Worm (Caenorhabditis elegans) whole organism, L4 larva: ENCODE results near the gene phy-2.

Experiments used
- F10B5.3 ChIP-seq: sonication (generic microtip); optimal IDR thresholded peaks from 2 replicates; lab custom pipeline; 2016; ENCODE audit warnings: mild to moderate bottlenecking, missing genetic modification characterization, missing compliant biosample characterization
- F26F4.8 ChIP-seq: fragments of 200-800 bp; sonication (Bioruptor generic); conservative IDR thresholded peaks from 2 replicates; pipeline ENCODE4 v1.3.6; 2022; ENCODE audit warnings: missing genetic modification characterization, missing compliant biosample characterization
- F44E2.7 ChIP-seq: fragments of 200-800 bp; sonication (Bioruptor generic); IDR thresholded peaks from 2 replicates; pipeline ENCODE4 v2.1.2; 2022; ENCODE audit warnings: missing genetic modification characterization, missing compliant biosample characterization
- F49E8.2 ChIP-seq: sonication (generic microtip); optimal IDR thresholded peaks from 2 replicates; lab custom pipeline; 2016; ENCODE audit warnings: missing compliant biosample characterization, mild to moderate bottlenecking, missing genetic modification characterization, borderline replicate concordance
- R02D3.7 ChIP-seq: fragments of 150-350 bp; sonication (generic microtip); optimal IDR thresholded peaks from 3 replicates; lab custom pipeline; 2014; ENCODE audit warnings: missing biosample characterization, missing genetic modification characterization
- T26A8.4 ChIP-seq: fragments of 200-800 bp; sonication (Bioruptor generic); IDR thresholded peaks from 2 replicates; pipeline ENCODE4 v1.3.6; 2022; ENCODE audit warnings: missing genetic modification characterization, missing compliant biosample characterization
- Y105C5A.15 ChIP-seq: fragments of 200-800 bp; sonication (Bioruptor generic); IDR thresholded peaks from 2 replicates; pipeline ENCODE4 v1.3.6; 2022; ENCODE audit warnings: missing genetic modification characterization, missing compliant biosample characterization
- Y5F2A.4 ChIP-seq: fragments of 200-800 bp; sonication (Bioruptor generic); optimal IDR thresholded peaks from 2 replicates; lab custom pipeline; 2018; ENCODE audit warnings: mild to moderate bottlenecking, missing genetic modification characterization, missing compliant biosample characterization
- Y75B8A.6 ChIP-seq: fragments of 200-800 bp; sonication (Bioruptor generic); IDR thresholded peaks from 2 replicates; pipeline ENCODE4 v1.3.6; 2022; ENCODE audit warnings: missing genetic modification reagents, missing genetic modification characterization, missing compliant biosample characterization
- ZK337.2 ChIP-seq: fragments of 200-800 bp; sonication (Bioruptor generic); IDR thresholded peaks from 2 replicates; pipeline ENCODE4 v1.3.6; 2022; ENCODE audit warnings: missing genetic modification reagents, missing genetic modification characterization, missing compliant biosample characterization
- aha-1 ChIP-seq: fragments of 150-350 bp; peaks from one replicate; lab custom pipeline; 2014; ENCODE audit warnings: missing biosample characterization, missing genetic modification characterization
- ama-1 ChIP-seq: fragments of 150-350 bp; optimal IDR thresholded peaks from 2 replicates; lab custom pipeline; 2014; ENCODE audit warnings: inconsistent platforms, mixed read lengths
- ceh-20 ChIP-seq: fragments of 200-800 bp; sonication (Bioruptor generic); IDR thresholded peaks from 2 replicates; pipeline ENCODE4 v1.3.6; 2022; ENCODE audit warnings: missing genetic modification reagents, missing genetic modification characterization, missing compliant biosample characterization
- ceh-28 ChIP-seq: fragments of 150-350 bp; optimal IDR thresholded peaks from 2 replicates; lab custom pipeline; 2014; ENCODE audit warnings: missing biosample characterization, missing genetic modification reagents, missing genetic modification characterization
- ceh-32 ChIP-seq: sonication (generic microtip); optimal IDR thresholded peaks from 2 replicates; lab custom pipeline; 2016; ENCODE audit warnings: mild to moderate bottlenecking, missing genetic modification characterization, missing compliant biosample characterization; ENCODE audit not compliant: poor library complexity
- ceh-44 ChIP-seq: fragments of 200-800 bp; sonication (Bioruptor generic); IDR thresholded peaks from 2 replicates; pipeline ENCODE4 v1.3.6; 2022; ENCODE audit warnings: missing genetic modification reagents, missing genetic modification characterization, missing compliant biosample characterization
- ceh-62 ChIP-seq: sonication (generic microtip); optimal IDR thresholded peaks from 2 replicates; lab custom pipeline; 2017; ENCODE audit warnings: missing biosample characterization, missing genetic modification characterization
- ceh-82 ChIP-seq: sonication (generic microtip); optimal IDR thresholded peaks from 2 replicates; lab custom pipeline; 2017; ENCODE audit warnings: missing biosample characterization, missing genetic modification characterization
- daf-19 ChIP-seq: fragments of 200-800 bp; sonication (Bioruptor generic); conservative IDR thresholded peaks from 2 replicates; pipeline ENCODE4 v1.3.6; 2022; ENCODE audit warnings: missing genetic modification characterization, missing compliant biosample characterization
- dmd-8 ChIP-seq: fragments of 200-800 bp; sonication (Bioruptor generic); IDR thresholded peaks from 2 replicates; pipeline ENCODE4 v1.3.6; 2022; ENCODE audit warnings: missing genetic modification characterization, missing compliant biosample characterization
- duxl-1 ChIP-seq: sonication (generic microtip); optimal IDR thresholded peaks from 2 replicates; lab custom pipeline; 2016; ENCODE audit warnings: mild to moderate bottlenecking, missing genetic modification characterization, moderate library complexity, missing compliant biosample characterization; ENCODE audit not compliant: poor library complexity
- dve-1 ChIP-seq: sonication (generic microtip); optimal IDR thresholded peaks from 2 replicates; lab custom pipeline; 2017; ENCODE audit warnings: antibody characterized with exemption, mild to moderate bottlenecking, missing genetic modification characterization, missing compliant biosample characterization; ENCODE audit not compliant: insufficient read depth
- egl-27 ChIP-seq: sonication (generic microtip); optimal IDR thresholded peaks from 3 replicates; lab custom pipeline; 2017; ENCODE audit warnings: missing biosample characterization, missing genetic modification reagents, missing genetic modification characterization
- fkh-10 ChIP-seq: fragments of 150-350 bp; optimal IDR thresholded peaks from 2 replicates; lab custom pipeline; 2014; ENCODE audit warnings: missing biosample characterization, missing genetic modification reagents, missing genetic modification characterization
- fos-1 ChIP-seq: fragments of 150-350 bp; optimal IDR thresholded peaks from 2 replicates; lab custom pipeline; 2014; ENCODE audit warnings: missing biosample characterization, missing genetic modification characterization
- hif-1 ChIP-seq, 2 experiments: sonication (generic microtip); optimal IDR thresholded peaks; 2 replicates each; lab custom pipeline; 2016 to 2017; ENCODE audit warnings: missing compliant biosample characterization in 2 of 2, missing genetic modification characterization in 2 of 2, missing genetic modification reagents in 2 of 2, missing genotype in 2 of 2, mild to moderate bottlenecking in 1 of 2
- hlh-11 ChIP-seq: fragments of 200-800 bp; sonication (Bioruptor generic); optimal IDR thresholded peaks from 2 replicates; lab custom pipeline; 2018; ENCODE audit warnings: mild to moderate bottlenecking, missing genetic modification characterization, missing compliant biosample characterization
- hmg-1.1 ChIP-seq: fragments of 200-800 bp; sonication (Bioruptor generic); IDR thresholded peaks from 2 replicates; pipeline ENCODE4 v1.3.6; 2022; ENCODE audit warnings: missing genetic modification reagents, missing genetic modification characterization, missing compliant biosample characterization
- lin-29 ChIP-seq: fragments of 200-800 bp; sonication (Bioruptor generic); IDR thresholded peaks from 2 replicates; pipeline ENCODE4 v1.3.6; 2022; ENCODE audit warnings: missing genetic modification reagents, missing genetic modification characterization, missing compliant biosample characterization
- lin-39 ChIP-seq: fragments of 150-350 bp; optimal IDR thresholded peaks from 2 replicates; lab custom pipeline; 2014; ENCODE audit warnings: missing biosample characterization, missing genetic modification reagents, missing genetic modification characterization
- lsy-2 ChIP-seq, 2 experiments: fragments of 150-350 bp in 1 of 2; sonication (generic microtip) in 1 of 2; optimal IDR thresholded peaks; 2 replicates each; lab custom pipeline; 2014 to 2017; ENCODE audit warnings: missing biosample characterization in 2 of 2, missing genetic modification characterization in 2 of 2
- madf-5 ChIP-seq, 2 experiments: fragments of 200-800 bp; sonication (Bioruptor generic); IDR thresholded peaks; 2 replicates each; pipeline ENCODE4 v1.3.6; 2022; ENCODE audit warnings: missing compliant biosample characterization in 2 of 2, missing genetic modification characterization in 2 of 2
- madf-9 ChIP-seq: fragments of 200-800 bp; sonication (Bioruptor generic); conservative IDR thresholded peaks from 2 replicates; pipeline ENCODE4 v1.3.6; 2022; ENCODE audit warnings: missing genetic modification reagents, missing genetic modification characterization, missing compliant biosample characterization
- nhr-237 ChIP-seq: sonication (generic microtip); optimal IDR thresholded peaks from 2 replicates; lab custom pipeline; 2017; ENCODE audit warnings: missing biosample characterization, missing genetic modification characterization
- nhr-42 ChIP-seq: fragments of 200-800 bp; sonication (Bioruptor generic); IDR thresholded peaks from 2 replicates; pipeline ENCODE4 v1.3.6; 2022; ENCODE audit warnings: missing genetic modification characterization, missing compliant biosample characterization
- nhr-6 ChIP-seq: fragments of 150-350 bp; optimal IDR thresholded peaks from 2 replicates; lab custom pipeline; 2014; ENCODE audit warnings: missing biosample characterization, missing genetic modification characterization
- nhr-77 ChIP-seq: fragments of 150-350 bp; optimal IDR thresholded peaks from 2 replicates; lab custom pipeline; 2014; ENCODE audit warnings: missing biosample characterization, missing genetic modification characterization
- pha-4 ChIP-seq, 2 experiments: fragments of 150-350 bp in 1 of 2; fragments of 200-800 bp in 1 of 2; sonication (Bioruptor generic) in 1 of 2; IDR thresholded peaks in 1 of 2; optimal IDR thresholded peaks in 1 of 2; 2 replicates each; pipeline versions ENCODE4 v1.3.6 to Lab custom; 2014 to 2022; ENCODE audit warnings: missing genetic modification characterization in 2 of 2, missing genetic modification reagents in 2 of 2, missing biosample characterization in 1 of 2, missing compliant biosample characterization in 1 of 2
- php-3 ChIP-seq: fragments of 200-800 bp; sonication (Bioruptor generic); IDR thresholded peaks from 2 replicates; pipeline ENCODE4 v1.3.6; 2022; ENCODE audit warnings: missing genetic modification reagents, missing genetic modification characterization, missing compliant biosample characterization
- pqm-1 ChIP-seq: sonication (generic microtip); optimal IDR thresholded peaks from 2 replicates; lab custom pipeline; 2017; ENCODE audit warnings: missing biosample characterization, missing genetic modification characterization
- saeg-2 ChIP-seq: fragments of 200-800 bp; sonication (Bioruptor generic); IDR thresholded peaks from 2 replicates; pipeline ENCODE4 v1.3.6; 2022; ENCODE audit warnings: missing genetic modification reagents, missing genetic modification characterization, missing compliant biosample characterization
- sdz-12 ChIP-seq: fragments of 200-800 bp; sonication (Bioruptor generic); optimal IDR thresholded peaks from 2 replicates; lab custom pipeline; 2018; ENCODE audit warnings: mild to moderate bottlenecking, missing genetic modification characterization, missing compliant biosample characterization
- snpc-1.2 ChIP-seq: fragments of 200-800 bp; sonication (Bioruptor generic); IDR thresholded peaks from 2 replicates; pipeline ENCODE4 v1.3.6; 2022; ENCODE audit warnings: missing genetic modification reagents, missing genetic modification characterization, missing compliant biosample characterization
- snpc-4 ChIP-seq: fragments of 150-350 bp; optimal IDR thresholded peaks from 2 replicates; lab custom pipeline; 2014; ENCODE audit warnings: missing biosample characterization, missing genetic modification characterization
- spr-3 ChIP-seq: fragments of 200-800 bp; sonication (Bioruptor generic); optimal IDR thresholded peaks from 2 replicates; lab custom pipeline; 2018; ENCODE audit warnings: mild to moderate bottlenecking, missing genetic modification characterization, missing compliant biosample characterization
- tag-97 ChIP-seq: fragments of 200-800 bp; sonication (Bioruptor generic); IDR thresholded peaks from 2 replicates; pipeline ENCODE4 v1.3.6; 2022; ENCODE audit warnings: missing genetic modification characterization, missing compliant biosample characterization
- unc-130 ChIP-seq: sonication (generic microtip); optimal IDR thresholded peaks from 2 replicates; lab custom pipeline; 2016; ENCODE audit warnings: missing genetic modification reagents, missing genetic modification characterization, missing compliant biosample characterization
- unc-39 ChIP-seq: sonication (generic microtip); optimal IDR thresholded peaks from 2 replicates; lab custom pipeline; 2017; ENCODE audit warnings: missing biosample characterization, missing genetic modification characterization
- unc-62 ChIP-seq, 3 experiments: fragments of 150-350 bp in 1 of 3; sonication (generic microtip); optimal IDR thresholded peaks in 2 of 3; peaks in 1 of 3; 1 replicate in 1 of 3; 2 replicates in 2 of 3; lab custom pipeline; 2014 to 2017; ENCODE audit warnings: missing biosample characterization in 3 of 3, missing genetic modification characterization in 3 of 3, missing genetic modification reagents in 3 of 3, missing genotype in 1 of 3
- zip-2 ChIP-seq: fragments of 150-350 bp; optimal IDR thresholded peaks from 2 replicates; lab custom pipeline; 2014; ENCODE audit warnings: missing biosample characterization, missing genetic modification characterization
- ztf-11 ChIP-seq: fragments of 150-350 bp; optimal IDR thresholded peaks from 2 replicates; lab custom pipeline; 2014; ENCODE audit warnings: missing biosample characterization, missing genetic modification characterization
- ztf-7 ChIP-seq: fragments of 150-350 bp; optimal IDR thresholded peaks from 2 replicates; lab custom pipeline; 2014; ENCODE audit warnings: missing biosample characterization, missing genetic modification characterization

The phy-2 gene

DNA sequence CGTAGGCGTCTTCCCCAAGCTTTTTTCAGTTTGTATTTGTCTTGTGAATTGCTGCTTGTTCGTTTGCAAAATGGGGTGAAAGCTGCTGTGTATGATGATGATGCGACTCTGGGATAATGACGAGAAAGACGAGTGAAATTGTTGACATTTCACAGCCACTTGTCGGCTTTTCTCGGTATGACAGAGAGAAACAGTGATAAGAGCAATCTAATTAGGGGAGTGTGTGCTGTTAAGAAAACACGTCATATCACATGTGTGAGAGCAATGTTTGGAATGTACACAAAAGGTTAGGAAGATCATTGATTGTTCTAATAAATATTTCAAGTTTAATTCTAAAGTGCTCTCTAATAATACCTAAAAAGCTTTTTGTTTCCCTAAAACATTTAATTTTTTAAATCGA lies 18.1 kb downstream of the phy-2 start (continued):
- TF ChIP-seq nhr-77 (tag; lab: Kevin White, UChicago) (peak; percentile 25), hlh-11 (tag; lab: Kevin White, UChicago) (peak; percentile 80), tag-97 (GFP tag; lab: Robert Waterston, UW) (no peak), daf-19 (GFP tag; lab: Robert Waterston, UW) (no peak), duxl-1 (tag; lab: Kevin White, UChicago) (no peak), ceh-32 (no peak), aha-1 (no peak), sdz-12 (GFP tag; lab: Kevin White, UChicago) (no peak), unc-62 (GFP tag; optimal IDR thresholded peaks at IDR 0.05 in 1 of 2; lab: Kevin White, UChicago) (peak; percentile 1 to 45), unc-62 (tag; optimal IDR thresholded peaks at IDR 0.05; lab: Kevin White, UChicago) (no peak), hif-1 (tag; optimal IDR thresholded peaks at IDR 0.05; lab: Kevin White, UChicago) (peak in 1 of 2 experiments; percentile 13), lin-39 (tag; lab: Kevin White, UChicago) (no peak), ama-1 (no peak), pha-4 (GFP tag; IDR thresholded peaks at IDR 0.05; lab: Robert Waterston, UW) (no peak), pha-4 (tag; optimal IDR thresholded peaks at IDR 0.05; lab: Kevin White, UChicago) (no peak), F49E8.2 (tag; lab: Kevin White, UChicago) (no peak), dmd-8 (GFP tag; lab: Robert Waterston, UW) (no peak), egl-27 (no peak), madf-9 (no peak), fos-1 (tag; lab: Kevin White, UChicago) (no peak), ceh-44 (GFP tag; lab: Robert Waterston, UW) (no peak), Y75B8A.6 (GFP tag; lab: Robert Waterston, UW) (no peak), lin-29 (GFP tag; lab: Robert Waterston, UW) (no peak), zip-2 (no peak), madf-5 (GFP tag; IDR thresholded peaks at IDR 0.05; lab: Robert Waterston, UW) (no peak), T26A8.4 (GFP tag; lab: Robert Waterston, UW) (no peak), snpc-4 (tag; lab: Kevin White, UChicago) (no peak), ceh-20 (GFP tag; lab: Robert Waterston, UW) (no peak), hmg-1.1 (no peak), nhr-237 (no peak), ceh-28 (tag; lab: Kevin White, UChicago) (no peak), R02D3.7 (tag; lab: Kevin White, UChicago) (no peak), dve-1 (tag; lab: Kevin White, UChicago) (peak; percentile 66), ZK337.2 (GFP tag; lab: Robert Waterston, UW) (no peak), php-3 (GFP tag; lab: Robert Waterston, UW) (no peak), fkh-10 (GFP tag; lab: Kevin White, UChicago) (no peak), snpc-1.2 (GFP tag; lab: Robert Waterston, UW) (no peak), spr-3 (GFP tag; lab: Kevin White, UChicago) (no peak), saeg-2 (no peak), Y105C5A.15 (GFP tag; lab: Robert Waterston, UW) (no peak), ceh-82 (no peak), F10B5.3 (tag; lab: Kevin White, UChicago) (no peak), Y5F2A.4 (no peak), ceh-62 (tag; lab: Kevin White, UChicago) (no peak), pqm-1 (tag; lab: Kevin White, UChicago) (peak; percentile 68), F26F4.8 (GFP tag; lab: Robert Waterston, UW) (no peak), nhr-6 (no peak), F44E2.7 (GFP tag; lab: Robert Waterston, UW) (no peak), unc-130 (GFP tag; lab: Kevin White, UChicago) (no peak), lsy-2 (tag; optimal IDR thresholded peaks at IDR 0.05; lab: Kevin White, UChicago) (no peak), ztf-11 (tag; lab: Kevin White, UChicago) (no peak), ztf-7 (no peak), nhr-42 (GFP tag; lab: Robert Waterston, UW) (no peak), unc-39 (tag; lab: Kevin White, UChicago) (no peak)
